Worm (Caenorhabditis elegans) whole organism, young adult: Measurements from ENCODE around the gene R04D3.2.

ENCODE experiments used
- B0019.2 ChIP-seq: fragments of 200-800 bp; sonication (Bioruptor generic); conservative IDR thresholded peaks from 2 replicates; pipeline ENCODE4 v1.3.6; 2022; ENCODE audit warnings: missing genetic modification reagents, missing genetic modification characterization, missing compliant biosample characterization
- B0035.1 ChIP-seq: sonication (generic microtip); optimal IDR thresholded peaks from 2 replicates; lab custom pipeline; 2016; ENCODE audit warnings: missing genetic modification characterization, mild to moderate bottlenecking, missing compliant biosample characterization, missing genotype, missing genetic modification reagents
- B0261.1 ChIP-seq: sonication (generic microtip); optimal IDR thresholded peaks from 2 replicates; lab custom pipeline; 2016; ENCODE audit warnings: mild to moderate bottlenecking, missing genetic modification characterization, moderate library complexity, missing compliant biosample characterization
- D2030.7 ChIP-seq: fragments of 200-800 bp; sonication (Bioruptor generic); IDR thresholded peaks from 2 replicates; pipeline ENCODE4 v1.3.6; 2022; ENCODE audit warnings: missing genetic modification reagents, missing genetic modification characterization, missing compliant biosample characterization
- F10E7.11 ChIP-seq: sonication (generic microtip); optimal IDR thresholded peaks from 2 replicates; lab custom pipeline; 2017; ENCODE audit warnings: mild to moderate bottlenecking, missing genetic modification characterization, moderate library complexity, missing compliant biosample characterization
- F22D6.2 ChIP-seq: sonication (generic microtip); optimal IDR thresholded peaks from 2 replicates; lab custom pipeline; 2016; ENCODE audit warnings: mild to moderate bottlenecking, missing genetic modification characterization, missing compliant biosample characterization
- F57C9.4 ChIP-seq: sonication (generic microtip); optimal IDR thresholded peaks from 2 replicates; lab custom pipeline; 2017; ENCODE audit warnings: mild to moderate bottlenecking, missing genetic modification characterization, missing compliant biosample characterization
- Y56A3A.18 ChIP-seq: fragments of 200-800 bp; sonication (Bioruptor generic); IDR thresholded peaks from 2 replicates; pipeline ENCODE4 v1.3.6; 2022; ENCODE audit warnings: missing genetic modification reagents, missing genetic modification characterization, missing compliant biosample characterization
- Y67H2A.10 ChIP-seq: fragments of 200-800 bp; sonication (Bioruptor generic); conservative IDR thresholded peaks from 2 replicates; pipeline ENCODE4 v1.3.6; 2022; ENCODE audit warnings: missing genetic modification reagents, missing genetic modification characterization, missing compliant biosample characterization
- Y95B8A.8 ChIP-seq: fragments of 200-800 bp; sonication (Bioruptor generic); IDR thresholded peaks from 2 replicates; pipeline ENCODE4 v1.3.6; 2022; ENCODE audit warnings: missing genetic modification reagents, missing genetic modification characterization, missing compliant biosample characterization
- ZK185.1 ChIP-seq: sonication (generic microtip); optimal IDR thresholded peaks from 2 replicates; lab custom pipeline; 2016; ENCODE audit warnings: mild to moderate bottlenecking, missing genetic modification characterization, missing compliant biosample characterization; ENCODE audit not compliant: poor library complexity, severe bottlenecking
- ama-1 ChIP-seq, 3 experiments: fragments of 150-350 bp in 1 of 3; sonication (generic microtip) in 2 of 3; optimal IDR thresholded peaks; 2 replicates each; lab custom pipeline; 2014 to 2018; ENCODE audit warnings: missing biosample characterization in 2 of 3, missing genetic modification characterization in 2 of 3, missing genetic modification reagents in 2 of 3
- aptf-3 ChIP-seq: fragments of 200-800 bp; sonication (Bioruptor generic); IDR thresholded peaks from 2 replicates; pipeline ENCODE4 v1.3.6; 2022; ENCODE audit warnings: missing genetic modification characterization, missing compliant biosample characterization
- atf-7 ChIP-seq: sonication (generic microtip); optimal IDR thresholded peaks from 2 replicates; lab custom pipeline; 2017; ENCODE audit warnings: mild to moderate bottlenecking, missing genetic modification characterization, missing compliant biosample characterization
- attf-6 ChIP-seq: fragments of 200-800 bp; sonication (Bioruptor generic); IDR thresholded peaks from 2 replicates; pipeline ENCODE4 v1.3.6; 2022; ENCODE audit warnings: missing genetic modification reagents, missing genetic modification characterization, missing compliant biosample characterization
- bed-1 ChIP-seq: fragments of 200-800 bp; sonication (Bioruptor generic); IDR thresholded peaks from 2 replicates; pipeline ENCODE4 v1.3.6; 2022; ENCODE audit warnings: missing genetic modification reagents, missing genetic modification characterization, missing compliant biosample characterization
- bed-2 ChIP-seq: fragments of 200-800 bp; sonication (Bioruptor generic); IDR thresholded peaks from 2 replicates; pipeline ENCODE4 v1.3.6; 2022; ENCODE audit warnings: missing genetic modification reagents, missing genetic modification characterization, missing compliant biosample characterization
- ceh-27 ChIP-seq: fragments of 200-800 bp; sonication (Bioruptor generic); optimal IDR thresholded peaks from 2 replicates; lab custom pipeline; 2018; ENCODE audit warnings: mild to moderate bottlenecking, missing genetic modification characterization, moderate library complexity, missing compliant biosample characterization
- ceh-79 ChIP-seq: sonication (generic microtip); optimal IDR thresholded peaks from 2 replicates; lab custom pipeline; 2017; ENCODE audit warnings: mild to moderate bottlenecking, missing genetic modification characterization, missing compliant biosample characterization
- chd-7 ChIP-seq: sonication (generic microtip); optimal IDR thresholded peaks from 2 replicates; lab custom pipeline; 2016; ENCODE audit warnings: mild to moderate bottlenecking, missing genetic modification characterization, moderate library complexity, missing compliant biosample characterization
- dpl-1 ChIP-seq: fragments of 150-350 bp; optimal IDR thresholded peaks from 2 replicates; lab custom pipeline; 2014; ENCODE audit warnings: missing biosample characterization, missing genetic modification reagents, missing genetic modification characterization
- egl-44 ChIP-seq: fragments of 200-800 bp; sonication (Bioruptor generic); IDR thresholded peaks from 2 replicates; pipeline ENCODE4 v1.3.6; 2022; ENCODE audit warnings: missing genetic modification reagents, missing genetic modification characterization, missing compliant biosample characterization
- fkh-3 ChIP-seq: sonication (generic microtip); optimal IDR thresholded peaks from 2 replicates; lab custom pipeline; 2016; ENCODE audit warnings: mild to moderate bottlenecking, missing genetic modification characterization, missing compliant biosample characterization
- him-1 ChIP-seq: sonication (generic microtip); optimal IDR thresholded peaks from 2 replicates; lab custom pipeline; 2016; ENCODE audit warnings: missing genotype, missing genetic modification reagents, missing genetic modification characterization, missing compliant biosample characterization
- lag-1 ChIP-seq: fragments of 200-800 bp; sonication (Bioruptor generic); IDR thresholded peaks from 2 replicates; pipeline ENCODE4 v1.3.6; 2022; ENCODE audit warnings: missing genetic modification reagents, missing genetic modification characterization, missing compliant biosample characterization
- let-526 ChIP-seq: fragments of 200-800 bp; sonication (Bioruptor generic); IDR thresholded peaks from 2 replicates; pipeline ENCODE4 v1.3.6; 2022; ENCODE audit warnings: missing genetic modification reagents, missing genetic modification characterization, missing compliant biosample characterization
- lin-26 ChIP-seq: fragments of 200-800 bp; sonication (Bioruptor generic); IDR thresholded peaks from 2 replicates; pipeline ENCODE4 v1.3.6; 2022; ENCODE audit warnings: missing genetic modification reagents, missing genetic modification characterization, missing compliant biosample characterization
- lsy-27 ChIP-seq: sonication (generic microtip); optimal IDR thresholded peaks from 2 replicates; lab custom pipeline; 2017; ENCODE audit warnings: missing genetic modification characterization, mild to moderate bottlenecking, missing compliant biosample characterization, antibody characterized with exemption, missing genotype, borderline replicate concordance; ENCODE audit not compliant: insufficient read depth
- madf-8 ChIP-seq: fragments of 200-800 bp; sonication (Bioruptor generic); conservative IDR thresholded peaks from 2 replicates; pipeline ENCODE4 v1.3.6; 2022; ENCODE audit warnings: missing genetic modification reagents, missing genetic modification characterization, missing compliant biosample characterization
- mel-28 ChIP-seq: sonication (generic microtip); optimal IDR thresholded peaks from 2 replicates; lab custom pipeline; 2016; ENCODE audit warnings: borderline replicate concordance, mild to moderate bottlenecking, missing genetic modification characterization, missing compliant biosample characterization
- mes-4 ChIP-seq: sonication (generic microtip); optimal IDR thresholded peaks from 2 replicates; lab custom pipeline; 2016; ENCODE audit warnings: missing genotype, missing genetic modification characterization, missing compliant biosample characterization
- nfya-2 ChIP-seq: fragments of 200-800 bp; sonication (Bioruptor generic); IDR thresholded peaks from 2 replicates; pipeline ENCODE4 v1.3.6; 2022; ENCODE audit warnings: missing genetic modification reagents, missing genetic modification characterization, missing compliant biosample characterization
- nfyb-1 ChIP-seq: fragments of 200-800 bp; sonication (Bioruptor generic); IDR thresholded peaks from 2 replicates; pipeline ENCODE4 v1.3.6; 2022; ENCODE audit warnings: missing genetic modification reagents, missing genetic modification characterization, missing compliant biosample characterization
- nhr-27 ChIP-seq: fragments of 200-800 bp; sonication (Bioruptor generic); optimal IDR thresholded peaks from 2 replicates; lab custom pipeline; 2018; ENCODE audit warnings: mild to moderate bottlenecking, missing genetic modification characterization, moderate library complexity, missing compliant biosample characterization
- nhr-80 ChIP-seq: sonication (generic microtip); optimal IDR thresholded peaks from 2 replicates; lab custom pipeline; 2016; ENCODE audit warnings: missing genetic modification characterization, missing compliant biosample characterization
- nhr-90 ChIP-seq: sonication (generic microtip); optimal IDR thresholded peaks from 2 replicates; lab custom pipeline; 2016; ENCODE audit warnings: missing genotype, mild to moderate bottlenecking, missing genetic modification characterization, missing compliant biosample characterization
- pbrm-1 ChIP-seq: fragments of 200-800 bp; sonication (Bioruptor generic); IDR thresholded peaks from 2 replicates; pipeline ENCODE4 v1.3.6; 2022; ENCODE audit warnings: missing genetic modification reagents, missing genetic modification characterization, missing compliant biosample characterization
- rpc-1 ChIP-seq, 2 experiments: fragments of 150-350 bp in 1 of 2; sonication (generic microtip) in 1 of 2; optimal IDR thresholded peaks; 2 replicates each; lab custom pipeline; 2014 to 2018; ENCODE audit warnings: missing biosample characterization in 1 of 2, missing genetic modification characterization in 1 of 2, missing genetic modification reagents in 1 of 2, missing genotype in 1 of 2
- sdz-38 ChIP-seq: sonication (generic microtip); optimal IDR thresholded peaks from 2 replicates; lab custom pipeline; 2016; ENCODE audit warnings: missing genotype, missing genetic modification characterization, missing compliant biosample characterization
- sea-2 ChIP-seq: fragments of 200-800 bp; sonication (Bioruptor generic); IDR thresholded peaks from 2 replicates; pipeline ENCODE4 v1.3.6; 2022; ENCODE audit warnings: missing genetic modification characterization, missing compliant biosample characterization
- snpc-4 ChIP-seq, 5 experiments: fragments of 150-350 bp in 1 of 5; sonication (generic microtip) in 4 of 5; optimal IDR thresholded peaks; 2 replicates each; lab custom pipeline; 2014 to 2018; ENCODE audit warnings: missing genetic modification characterization in 5 of 5, missing biosample characterization in 3 of 5, antibody characterized with exemption in 2 of 5, mild to moderate bottlenecking in 2 of 5, missing compliant biosample characterization in 2 of 5, missing genotype in 2 of 5, moderate library complexity in 2 of 5, missing genetic modification reagents in 1 of 5
- tbp1 ChIP-seq: fragments of 200-800 bp; sonication (Bioruptor generic); optimal IDR thresholded peaks from 2 replicates; lab custom pipeline; 2018; ENCODE audit warnings: mild to moderate bottlenecking, missing genetic modification characterization, missing compliant biosample characterization
- tbx-9 ChIP-seq: sonication (generic microtip); optimal IDR thresholded peaks from 2 replicates; lab custom pipeline; 2016; ENCODE audit warnings: borderline replicate concordance, missing genetic modification characterization, inconsistent platforms, missing compliant biosample characterization
- unc-130 ChIP-seq: sonication (generic microtip); optimal IDR thresholded peaks from 2 replicates; lab custom pipeline; 2016; ENCODE audit warnings: missing genetic modification reagents, missing genetic modification characterization, missing compliant biosample characterization
- zfh-2 ChIP-seq: fragments of 200-800 bp; sonication (Bioruptor generic); conservative IDR thresholded peaks from 2 replicates; pipeline ENCODE4 v1.3.6; 2022; ENCODE audit warnings: missing genetic modification reagents, missing genetic modification characterization, missing compliant biosample characterization
- zim-3 ChIP-seq: sonication (generic microtip); optimal IDR thresholded peaks from 2 replicates; lab custom pipeline; 2017; ENCODE audit warnings: mild to moderate bottlenecking, missing genetic modification characterization, moderate library complexity, missing compliant biosample characterization
- ztf-26 ChIP-seq: sonication (generic microtip); optimal IDR thresholded peaks from 2 replicates; lab custom pipeline; 2017; ENCODE audit warnings: missing genetic modification characterization, missing compliant biosample characterization
- ztf-6 ChIP-seq: fragments of 200-800 bp; sonication (Bioruptor generic); IDR thresholded peaks from 2 replicates; pipeline ENCODE4 v1.3.6; 2022; ENCODE audit warnings: missing genetic modification reagents, missing genetic modification characterization, missing compliant biosample characterization

Gene R04D3.2

DNA sequence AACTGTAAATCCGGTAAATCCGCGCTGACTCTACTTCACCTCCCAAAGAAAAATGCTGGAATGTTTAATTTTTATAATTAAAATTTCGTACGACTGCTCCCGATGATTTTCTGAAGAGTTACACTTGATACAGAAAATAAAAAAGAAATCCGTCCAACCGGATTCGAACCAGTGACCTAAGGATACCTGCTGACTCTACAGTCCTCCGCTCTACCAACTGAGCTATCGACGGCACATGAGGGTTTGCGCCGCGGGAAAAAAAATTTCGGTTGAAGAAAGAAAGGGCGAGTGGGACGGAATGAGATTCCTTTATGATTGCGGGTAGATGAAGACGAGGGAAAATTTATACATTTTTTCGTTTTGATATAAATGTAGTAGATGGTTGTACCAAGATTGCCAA lies 1.8 kb downstream of the R04D3.2 start (continued):
- TF ChIP-seq ZK185.1 (tag; lab: Kevin White, UChicago), result peak; percentile 22
- no peak for TF ChIP-seq F57C9.4 (tag; lab: Kevin White, UChicago)
- TF ChIP-seq nfya-2 (GFP tag; lab: Robert Waterston, UW), result no peak
- TF ChIP-seq nhr-27 (tag; lab: Kevin White, UChicago), result no peak
- no peak for TF ChIP-seq lsy-27 (tag; lab: Kevin White, UChicago)
- no peak for TF ChIP-seq dpl-1 (GFP tag; lab: Kevin White, UChicago)
- TF ChIP-seq sdz-38, result no peak
- TF ChIP-seq ceh-79 (tag; lab: Kevin White, UChicago), result no peak
- peak; percentile 65 for TF ChIP-seq attf-6
- no peak for TF ChIP-seq zfh-2 (GFP tag; lab: Robert Waterston, UW)
- TF ChIP-seq mel-28 (tag; lab: Kevin White, UChicago), result no peak
- no peak for TF ChIP-seq Y67H2A.10 (GFP tag; lab: Robert Waterston, UW)
- no peak for TF ChIP-seq let-526
- no peak for TF ChIP-seq fkh-3 (tag; lab: Kevin White, UChicago)
- TF ChIP-seq nfyb-1, result peak; percentile 64
- no peak for TF ChIP-seq unc-130 (GFP tag; lab: Kevin White, UChicago)
- TF ChIP-seq F10E7.11 (tag; lab: Kevin White, UChicago), result no peak
- TF ChIP-seq lag-1 (GFP tag; lab: Robert Waterston, UW), result no peak
- TF ChIP-seq egl-44 (GFP tag; lab: Robert Waterston, UW), result no peak
- TF ChIP-seq bed-1 (GFP tag; lab: Robert Waterston, UW), result no peak
- TF ChIP-seq snpc-4 (GFP tag; optimal IDR thresholded peaks at IDR 0.05; lab: Kevin White, UChicago), result peak; percentile 42
- TF ChIP-seq snpc-4 (tag; optimal IDR thresholded peaks at IDR 0.05; lab: Kevin White, UChicago), result peak in 2 of 4 experiments; percentile 35 to 58
- peak; percentile 75 for TF ChIP-seq rpc-1 (optimal IDR thresholded peaks at IDR 0.05; lab: Kevin White, UChicago)
- peak; percentile 90 for TF ChIP-seq rpc-1 (tag; optimal IDR thresholded peaks at IDR 0.05; lab: Kevin White, UChicago)
- no peak for TF ChIP-seq zim-3 (tag; lab: Kevin White, UChicago)
- TF ChIP-seq nhr-90 (tag; lab: Kevin White, UChicago), result peak; percentile 65
- no peak for TF ChIP-seq ceh-27 (GFP tag; lab: Kevin White, UChicago)
- no peak for TF ChIP-seq ama-1 (optimal IDR thresholded peaks at IDR 0.05; lab: Kevin White, UChicago)
- peak in 1 of 2 experiments; percentile 14 for TF ChIP-seq ama-1 (GFP tag; optimal IDR thresholded peaks at IDR 0.05; lab: Kevin White, UChicago)
- no peak for TF ChIP-seq Y95B8A.8 (GFP tag; lab: Robert Waterston, UW)
- TF ChIP-seq aptf-3 (GFP tag; lab: Robert Waterston, UW), result no peak
- no peak for TF ChIP-seq bed-2 (GFP tag; lab: Robert Waterston, UW)
- TF ChIP-seq Y56A3A.18 (GFP tag; lab: Robert Waterston, UW), result 0 out of 2 replicates have a peak, but pooled peaks have one; percentile 35
- TF ChIP-seq madf-8 (GFP tag; lab: Robert Waterston, UW), result no peak
- TF ChIP-seq tbx-9 (tag; lab: Kevin White, UChicago), result no peak
- no peak for TF ChIP-seq ztf-6 (GFP tag; lab: Robert Waterston, UW)
- TF ChIP-seq atf-7 (tag; lab: Kevin White, UChicago), result no peak
- no peak for TF ChIP-seq ztf-26 (tag; lab: Kevin White, UChicago)
- no peak for TF ChIP-seq mes-4
- TF ChIP-seq him-1 (tag; lab: Kevin White, UChicago), result peak; percentile 65
- TF ChIP-seq B0019.2 (GFP tag; lab: Robert Waterston, UW), result no peak
- no peak for TF ChIP-seq F22D6.2 (tag; lab: Kevin White, UChicago)
- peak; percentile 62; the same call in 1 of the 2 replicates for TF ChIP-seq pbrm-1 (GFP tag; lab: Robert Waterston, UW)
- peak; percentile 87 for TF ChIP-seq lin-26 (GFP tag; lab: Robert Waterston, UW)
- no peak for TF ChIP-seq nhr-80 (tag; lab: Kevin White, UChicago)
- peak; percentile 87 for TF ChIP-seq tbp1 (GFP tag; lab: Kevin White, UChicago)
- TF ChIP-seq sea-2 (GFP tag; lab: Robert Waterston, UW), result no peak
- no peak for TF ChIP-seq B0035.1 (tag; lab: Kevin White, UChicago)
- TF ChIP-seq D2030.7 (GFP tag; lab: Robert Waterston, UW), result peak; percentile 65
- TF ChIP-seq B0261.1, result peak; percentile 80
- TF ChIP-seq chd-7, result no peak
